ENCODE assay signal across 3 worm cellular contexts in the genomic region with DNA sequence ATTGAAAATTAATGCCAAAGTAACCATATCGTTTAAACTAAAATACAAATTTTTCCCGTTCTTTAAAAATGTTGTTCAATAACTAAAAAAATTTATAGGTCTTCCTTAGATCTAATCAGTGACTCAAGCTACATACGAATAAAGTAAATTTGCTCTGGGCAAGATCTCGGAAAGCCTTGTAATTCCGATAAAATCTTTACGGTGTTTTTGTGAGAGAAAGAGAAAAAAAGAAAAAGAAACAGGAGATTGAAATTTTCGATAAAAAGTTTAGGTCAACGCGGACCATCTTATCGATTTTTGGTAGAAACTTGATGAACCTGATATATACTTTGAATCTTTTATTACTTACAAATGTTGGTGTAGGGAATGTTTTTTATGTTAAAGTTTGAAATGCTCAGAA.
TF ChIP-seq lines count a peak whose summit lies in the region.

No protein-coding gene starts in this region.

TF ChIP-seq in whole organism, L1 larva, 84 proteins besides CTCF, POLR2A, EP300 and RAD21:
- TF ChIP-seq nhr-85 (tag; lab: Kevin White, UChicago) (peak; percentile 79), efl-1 (optimal IDR thresholded peaks at IDR 0.05; lab: Kevin White, UChicago) (no peak), efl-1 (GFP tag; optimal IDR thresholded peaks at IDR 0.05 in 1 of 2; lab: Kevin White, UChicago) (no peak)

TF ChIP-seq in whole organism, L2 larva, 48 proteins besides CTCF, POLR2A, EP300 and RAD21:
- TF ChIP-seq mbf-1 (tag; optimal IDR thresholded peaks at IDR 0.05; lab: Kevin White, UChicago) (no peak), nhr-6 (tag; optimal IDR thresholded peaks at IDR 0.05; lab: Kevin White, UChicago) (no peak), blmp-1 (tag; optimal IDR thresholded peaks at IDR 0.05; lab: Kevin White, UChicago; ENCODE audit: insufficient read depth) (no peak), sma-9 (GFP tag; optimal IDR thresholded peaks at IDR 0.05; lab: Kevin White, UChicago) (peak; percentile 64), sma-9 (tag; optimal IDR thresholded peaks at IDR 0.05; lab: Kevin White, UChicago) (no peak), nhr-25 (tag; optimal IDR thresholded peaks at IDR 0.05; lab: Kevin White, UChicago) (peak; percentile 41), fos-1 (tag; optimal IDR thresholded peaks at IDR 0.05; lab: Kevin White, UChicago) (no peak), elt-1 (tag; optimal IDR thresholded peaks at IDR 0.05; lab: Kevin White, UChicago) (peak; percentile 55)
TF ChIP-seq in whole organism, L2 larva: peak in this region for 3.

TF ChIP-seq in whole organism, L3 larva, 47 proteins besides CTCF, POLR2A, EP300 and RAD21:
- peak; percentile 75 for TF ChIP-seq nhr-23 (tag; optimal IDR thresholded peaks at IDR 0.05; lab: Kevin White, UChicago)
- TF ChIP-seq ceh-28 (tag; optimal IDR thresholded peaks at IDR 0.05; lab: Kevin White, UChicago) = peak; percentile 26
- peak; percentile 92 for TF ChIP-seq elt-1 (tag; optimal IDR thresholded peaks at IDR 0.05; lab: Kevin White, UChicago)
- no peak for TF ChIP-seq egl-5 (tag; optimal IDR thresholded peaks at IDR 0.05; lab: Kevin White, UChicago)
